Fruit fly (Drosophila melanogaster) whole organism, adult: Measurements from ENCODE around the gene CG11899.

ENCODE experiments used
- CG11617 ChIP-seq: fragments of 200-800 bp; sonication (Bioruptor generic); optimal IDR thresholded peaks from 2 replicates; lab custom pipeline; 2017; ENCODE audit warnings: mild to moderate bottlenecking, missing biosample characterization, missing genetic modification reagents, missing genetic modification characterization
- CG14711 ChIP-seq: fragments of 200-800 bp; sonication (Bioruptor generic); optimal IDR thresholded peaks from 2 replicates; lab custom pipeline; 2018; ENCODE audit warnings: missing biosample characterization, mild to moderate bottlenecking, missing genetic modification characterization, moderate library complexity
- CG33017 ChIP-seq: fragments of 200-800 bp; sonication (Bioruptor generic); optimal IDR thresholded peaks from 2 replicates; lab custom pipeline; 2018; ENCODE audit warnings: missing biosample characterization, mild to moderate bottlenecking, missing genetic modification characterization, moderate library complexity
- CG5204 ChIP-seq: fragments of 200-800 bp; sonication (Bioruptor generic); optimal IDR thresholded peaks from 2 replicates; lab custom pipeline; 2016; ENCODE audit warnings: missing biosample characterization, missing genetic modification characterization
- CG7045 ChIP-seq: fragments of 200-800 bp; sonication (Bioruptor generic); optimal IDR thresholded peaks from 2 replicates; lab custom pipeline; 2017; ENCODE audit warnings: missing biosample characterization, mild to moderate bottlenecking, missing genetic modification characterization
- CG7101 ChIP-seq: fragments of 200-800 bp; sonication (Bioruptor generic); optimal IDR thresholded peaks from 2 replicates; lab custom pipeline; 2018; ENCODE audit warnings: missing biosample characterization, mild to moderate bottlenecking, missing genetic modification characterization, moderate library complexity
- Clk ChIP-seq: fragments of 200-800 bp; sonication (Bioruptor generic); optimal IDR thresholded peaks from 2 replicates; lab custom pipeline; 2017; ENCODE audit warnings: missing biosample characterization, missing genetic modification characterization
- Hr96 ChIP-seq: fragments of 200-800 bp; sonication (Bioruptor generic); optimal IDR thresholded peaks from 2 replicates; lab custom pipeline; 2016; ENCODE audit warnings: missing biosample characterization, missing genetic modification characterization
- Mnt ChIP-seq: fragments of 200-800 bp; sonication (Bioruptor generic); optimal IDR thresholded peaks from 2 replicates; lab custom pipeline; 2016; ENCODE audit warnings: missing biosample characterization, mild to moderate bottlenecking, missing genetic modification characterization
- bab1 ChIP-seq: fragments of 200-800 bp; sonication (Bioruptor generic); optimal IDR thresholded peaks from 3 replicates; lab custom pipeline; 2019; ENCODE audit warnings: missing biosample characterization, mild to moderate bottlenecking, missing genetic modification characterization, moderate library complexity
- cnc ChIP-seq, 2 experiments: fragments of >200 bp; optimal IDR thresholded peaks; 2 replicates each; lab custom pipeline; 2017
- kay ChIP-seq: fragments of 200-800 bp; sonication (Bioruptor generic); peaks from one replicate; lab custom pipeline; 2016; ENCODE audit warnings: missing biosample characterization, missing genetic modification characterization, borderline replicate concordance
- ovo ChIP-seq: fragments of 200-800 bp; sonication (Bioruptor generic); optimal IDR thresholded peaks from 2 replicates; lab custom pipeline; 2016; ENCODE audit warnings: missing biosample characterization, missing genetic modification characterization
- pad ChIP-seq: fragments of 200-800 bp; sonication (Bioruptor generic); optimal IDR thresholded peaks from 3 replicates; lab custom pipeline; 2017; ENCODE audit warnings: missing biosample characterization, missing genetic modification characterization, mild to moderate bottlenecking, moderate library complexity, missing genetic modification reagents

DNA sequence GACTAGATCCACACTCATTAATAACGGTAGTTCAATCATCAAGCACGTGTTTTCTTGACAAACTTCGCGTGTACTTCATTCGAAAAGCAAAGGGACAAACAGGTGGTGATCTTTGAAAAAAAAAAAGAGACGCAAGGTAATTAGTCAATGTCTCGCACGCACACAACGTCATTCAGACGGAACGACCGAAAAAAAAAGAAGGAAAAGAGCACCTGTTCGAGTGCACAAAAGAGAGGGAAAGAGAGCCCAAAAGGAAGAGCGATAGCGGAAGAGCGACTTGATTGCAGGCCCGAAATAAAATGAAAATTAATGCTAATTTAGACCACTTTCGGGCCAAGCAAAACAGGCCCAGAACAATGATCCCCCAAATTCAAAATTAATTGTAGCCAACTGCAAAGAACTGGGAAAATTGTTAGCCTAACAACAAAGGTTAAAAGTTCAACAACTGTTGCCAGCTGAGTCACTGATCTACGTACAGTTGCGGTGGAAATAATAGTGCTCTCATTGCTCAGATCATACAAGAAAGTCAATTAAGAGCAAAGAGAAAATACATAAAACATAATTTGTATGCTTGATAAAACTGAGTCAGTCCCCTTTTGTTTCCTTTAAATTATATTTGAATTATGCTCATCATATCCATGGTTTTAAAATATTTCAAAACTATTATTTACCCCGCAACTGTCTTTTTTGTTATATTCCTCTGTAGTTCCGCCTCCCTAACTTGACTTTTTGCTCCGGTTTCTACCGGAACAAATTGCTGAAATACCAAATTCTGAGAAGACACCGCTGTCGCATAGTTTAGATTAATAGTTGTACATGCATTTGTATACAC is 15.6 kb downstream of the CG11899 start:
- TF ChIP-seq kay (no peak), ovo (GFP tag; lab: Kevin White, UChicago) (no peak), bab1 (no peak), cnc (optimal IDR thresholded peaks at IDR 0.05; lab: Kevin White, UChicago) (no peak), CG7101 (tag; lab: Kevin White, UChicago) (no peak), Hr96 (GFP tag; lab: Kevin White, UChicago) (no peak), CG11617 (GFP tag; lab: Kevin White, UChicago) (no peak), CG5204 (GFP tag; lab: Kevin White, UChicago) (no peak), Clk (no peak), pad (GFP tag; lab: Kevin White, UChicago) (no peak), CG7045 (GFP tag; lab: Kevin White, UChicago) (no peak), CG33017 (peak; percentile 27), CG14711 (tag; lab: Kevin White, UChicago) (no peak), Mnt (GFP tag; lab: Kevin White, UChicago) (no peak)
